Worm (Caenorhabditis elegans) whole organism, midembryonic: ENCODE data around the gene sqd-1.

ENCODE experiments used
- flt-1 ChIP-seq: fragments of 200-800 bp; sonication (Bioruptor generic); IDR thresholded peaks from 2 replicates; pipeline ENCODE4 v1.3.6; 2022; ENCODE audit warnings: missing genetic modification characterization, missing compliant biosample characterization
- med-1 ChIP-seq: sonication (generic microtip); optimal IDR thresholded peaks from 2 replicates; lab custom pipeline; 2017; ENCODE audit warnings: missing genetic modification characterization, mild to moderate bottlenecking, missing compliant biosample characterization, antibody characterized with exemption, missing genetic modification reagents; ENCODE audit not compliant: insufficient read depth

- TF ChIP-seq med-1 (GFP tag; lab: Kevin White, UChicago) (no peak), flt-1 (no peak)
Measured at ce11 chrIV:6275671-6276209, 48.2 kb upstream of the sqd-1 start, which contains the start of the genes aat-4 and T13A10.1.
